Fruit fly (Drosophila melanogaster): ENCODE data around the gene ems.

The ems gene

dm6 chr3R:13874866-13875417 lies 26.7 kb upstream of the ems start, which contains the start of gene E5 (continued):
- no peak for TF ChIP-seq CG17359 (tag; optimal IDR thresholded peaks at IDR 0.05)
- TF ChIP-seq NfI (GFP tag; optimal IDR thresholded peaks at IDR 0.05): no peak
- TF ChIP-seq jumu (GFP tag; optimal IDR thresholded peaks at IDR 0.05): no peak
- TF ChIP-seq grn (GFP tag; optimal IDR thresholded peaks at IDR 0.05): no peak
- TF ChIP-seq CG3847 (GFP tag; IDR thresholded peaks at IDR 0.05): no peak
- TF ChIP-seq eyg (GFP tag; optimal IDR thresholded peaks at IDR 0.05): no peak
- no peak for TF ChIP-seq CG11093 (GFP tag; IDR thresholded peaks at IDR 0.05)
- TF ChIP-seq rib (GFP tag; IDR thresholded peaks at IDR 0.05): peak; percentile 64; the same call in 1 of the 2 replicates
- TF ChIP-seq CG15269 (tag; optimal IDR thresholded peaks at IDR 0.05): no peak
- no peak for TF ChIP-seq Pdp1 (GFP tag; optimal IDR thresholded peaks at IDR 0.05)
- TF ChIP-seq CG43689 (GFP tag; IDR thresholded peaks at IDR 0.05): no peak
- no peak for TF ChIP-seq Ssrp (tag; optimal IDR thresholded peaks at IDR 0.05)
- TF ChIP-seq pros (GFP tag; optimal IDR thresholded peaks at IDR 0.05): no peak
- no peak for TF ChIP-seq CG3163 (GFP tag; optimal IDR thresholded peaks at IDR 0.05)
- TF ChIP-seq CG2116 (GFP tag; optimal IDR thresholded peaks at IDR 0.05): no peak
- TF ChIP-seq slbo (GFP tag; IDR thresholded peaks at IDR 0.05): no peak
- no peak for TF ChIP-seq danr (GFP tag; IDR thresholded peaks at IDR 0.05)
- TF ChIP-seq ewg (GFP tag; optimal IDR thresholded peaks at IDR 0.05): peak; percentile 89
- no peak for TF ChIP-seq Lim3 (GFP tag; IDR thresholded peaks at IDR 0.05)
- TF ChIP-seq CG17802 (tag; optimal IDR thresholded peaks at IDR 0.05): no peak
- TF ChIP-seq CG2120 (GFP tag; optimal IDR thresholded peaks at IDR 0.05): no peak
- 0 out of 3 replicates have a peak, but pooled peaks have one; percentile 29 for TF ChIP-seq zen2 (GFP tag; IDR thresholded peaks at IDR 0.05; ENCODE audit: partially characterized antibody)
- TF ChIP-seq wdn (GFP tag; IDR thresholded peaks at IDR 0.05): no peak
- TF ChIP-seq Deaf1 (tag; optimal IDR thresholded peaks at IDR 0.05): no peak
- TF ChIP-seq gt (GFP tag; IDR thresholded peaks at IDR 0.05): no peak
- TF ChIP-seq HLH3B (GFP tag; IDR thresholded peaks at IDR 0.05): no peak
- no peak for TF ChIP-seq CG12299 (tag; optimal IDR thresholded peaks at IDR 0.05)
- TF ChIP-seq CG12155 (GFP tag; optimal IDR thresholded peaks at IDR 0.05): no peak
- no peak for TF ChIP-seq lov (optimal IDR thresholded peaks at IDR 0.05)
- TF ChIP-seq lov (GFP tag; IDR thresholded peaks at IDR 0.05): no peak
- TF ChIP-seq NK7.1 (GFP tag; optimal IDR thresholded peaks at IDR 0.05): no peak
- no peak for TF ChIP-seq CG9876 (GFP tag; optimal IDR thresholded peaks at IDR 0.05)
- TF ChIP-seq CG16813 (GFP tag; IDR thresholded peaks at IDR 0.05; ENCODE audit: partially characterized antibody): no peak
- no peak for TF ChIP-seq CG15601 (tag; optimal IDR thresholded peaks at IDR 0.05)
- TF ChIP-seq Oaz (GFP tag; IDR thresholded peaks at IDR 0.05): no peak
- no peak for TF ChIP-seq Dfd (GFP tag; optimal IDR thresholded peaks at IDR 0.05)
- TF ChIP-seq CG11247 (GFP tag; IDR thresholded peaks at IDR 0.05): no peak
- TF ChIP-seq jigr1 (GFP tag; IDR thresholded peaks at IDR 0.05): no peak
- peak; percentile 11 for TF ChIP-seq Mes4 (GFP tag; optimal IDR thresholded peaks at IDR 0.05)
- no peak for TF ChIP-seq CG6175 (GFP tag; IDR thresholded peaks at IDR 0.05)
- no peak for TF ChIP-seq CG9817 (tag; optimal IDR thresholded peaks at IDR 0.05)
- TF ChIP-seq CG32532 (GFP tag; IDR thresholded peaks at IDR 0.05): peak; percentile 31; the same call in 1 of the 2 replicates
- TF ChIP-seq repo (GFP tag; optimal IDR thresholded peaks at IDR 0.05): no peak
- TF ChIP-seq CG17328 (GFP tag; IDR thresholded peaks at IDR 0.05): no peak
- no peak for TF ChIP-seq CG17912 (GFP tag; optimal IDR thresholded peaks at IDR 0.05)
- TF ChIP-seq CrebB (tag; optimal IDR thresholded peaks at IDR 0.05): no peak
- TF ChIP-seq chn (GFP tag; optimal IDR thresholded peaks at IDR 0.05): no peak
- TF ChIP-seq sens-2 (GFP tag; IDR thresholded peaks at IDR 0.05): no peak
- TF ChIP-seq Dip3 (GFP tag; optimal IDR thresholded peaks at IDR 0.05): no peak
- TF ChIP-seq Rfx (GFP tag; IDR thresholded peaks at IDR 0.05): no peak
- no peak for TF ChIP-seq CG6272 (GFP tag; IDR thresholded peaks at IDR 0.05)
- peak; percentile 74 for TF ChIP-seq cg (GFP tag; optimal IDR thresholded peaks at IDR 0.05)

All from whole organism, embryonic.